Worm (Caenorhabditis elegans): ENCODE data around the gene F28A10.1.

ce11 chrII:866801-867200 is 41.2 kb downstream of the F28A10.1 start, which contains the start of gene Y46B2A.3:
- TF ChIP-seq pqm-1 (tag; optimal IDR thresholded peaks at IDR 0.05) (no peak), nhr-237 (tag; optimal IDR thresholded peaks at IDR 0.05) (no peak), egl-27 (tag; optimal IDR thresholded peaks at IDR 0.05) (no peak), zag-1 (tag; optimal IDR thresholded peaks at IDR 0.05) (no peak), lsy-12 (tag; optimal IDR thresholded peaks at IDR 0.05) (no peak)
